Worm (Caenorhabditis elegans): ENCODE measurements around the gene T26H5.4.

Gene T26H5.4

ce11 chrV:15465032-15465727 lies 16.7 kb upstream of the T26H5.4 start, which contains the start of gene pqn-71 (continued):
- TF ChIP-seq let-526 (GFP tag; IDR thresholded peaks at IDR 0.05): peak; percentile 89
- TF ChIP-seq sea-2 (GFP tag; IDR thresholded peaks at IDR 0.05): peak; percentile 71; the same call in 1 of the 2 replicates
- TF ChIP-seq B0261.1 (tag; optimal IDR thresholded peaks at IDR 0.05): peak; percentile 100
- peak; percentile 79 for TF ChIP-seq tbx-9 (tag; optimal IDR thresholded peaks at IDR 0.05; ENCODE audit: borderline replicate concordance)
- TF ChIP-seq T26A5.8 (tag; optimal IDR thresholded peaks at IDR 0.05): peak; percentile 90
- TF ChIP-seq lir-1 (GFP tag; conservative IDR thresholded peaks at IDR 0.05): 0 out of 2 replicates have a peak, but pooled peaks have one; percentile 22
- TF ChIP-seq F57A8.1 (GFP tag; optimal IDR thresholded peaks at IDR 0.05): peak; percentile 47
- TF ChIP-seq nhr-80 (tag; optimal IDR thresholded peaks at IDR 0.05): peak; percentile 80
- TF ChIP-seq aptf-2 (GFP tag; conservative IDR thresholded peaks at IDR 0.05): peak; percentile 60; the same call in 1 of the 2 replicates
- TF ChIP-seq let-607 (tag; optimal IDR thresholded peaks at IDR 0.05): peak; percentile 75 to 81
- TF ChIP-seq ztf-6 (GFP tag; IDR thresholded peaks at IDR 0.05): peak; percentile 88
- peak; percentile 0 for TF ChIP-seq akir-1 (GFP tag; optimal IDR thresholded peaks at IDR 0.05)
- peak; percentile 81 for TF ChIP-seq F52B5.7 (tag; optimal IDR thresholded peaks at IDR 0.05)
- TF ChIP-seq mes-4 (tag; optimal IDR thresholded peaks at IDR 0.05): peak; percentile 71
- TF ChIP-seq madf-3 (GFP tag; IDR thresholded peaks at IDR 0.05): peak; percentile 85
- no peak for TF ChIP-seq sdz-38 (tag; optimal IDR thresholded peaks at IDR 0.05)
- peak; percentile 94 to 97 for TF ChIP-seq rec-8 (tag; optimal IDR thresholded peaks at IDR 0.05)
- TF ChIP-seq ets-4 (GFP tag; optimal IDR thresholded peaks at IDR 0.05): no peak
- peak; percentile 81 for TF ChIP-seq K12H6.12 (tag; optimal IDR thresholded peaks at IDR 0.05)
- peak; percentile 99 for TF ChIP-seq tbp1 (GFP tag; optimal IDR thresholded peaks at IDR 0.05)
- TF ChIP-seq aptf-3 (GFP tag; IDR thresholded peaks at IDR 0.05): peak; percentile 95
- TF ChIP-seq somi-1 (GFP tag; optimal IDR thresholded peaks at IDR 0.05): peak; percentile 91
- peak; percentile 89 for TF ChIP-seq ekl-4 (GFP tag; IDR thresholded peaks at IDR 0.05)
- peak; percentile 92 for TF ChIP-seq cebp-2 (GFP tag; IDR thresholded peaks at IDR 0.05)
- peak; percentile 74 for TF ChIP-seq ztf-22 (GFP tag; optimal IDR thresholded peaks at IDR 0.05)
- peak; percentile 73 for TF ChIP-seq attf-3 (GFP tag; conservative IDR thresholded peaks at IDR 0.05)
- peak; percentile 75 for TF ChIP-seq ceh-27 (GFP tag; optimal IDR thresholded peaks at IDR 0.05)
- TF ChIP-seq hlh-26 (GFP tag; conservative IDR thresholded peaks at IDR 0.05): no peak
- peak; percentile 95 for TF ChIP-seq egl-44 (GFP tag; IDR thresholded peaks at IDR 0.05)
- TF ChIP-seq ZK185.1 (tag; optimal IDR thresholded peaks at IDR 0.05; ENCODE audit: poor library complexity, severe bottlenecking): peak; percentile 94
- peak; percentile 90 for TF ChIP-seq athp-1 (tag; optimal IDR thresholded peaks at IDR 0.05)
- peak; percentile 38 for TF ChIP-seq efl-1 (GFP tag; optimal IDR thresholded peaks at IDR 0.05)
- peak; percentile 89 for TF ChIP-seq hmg-20 (GFP tag; IDR thresholded peaks at IDR 0.05)
- 0 out of 2 replicates have a peak, but pooled peaks have one; percentile 81 for TF ChIP-seq egl-18 (GFP tag; IDR thresholded peaks at IDR 0.05)
- peak; percentile 63; the same call in 1 of the 2 replicates for TF ChIP-seq ceh-91 (GFP tag; IDR thresholded peaks at IDR 0.05)
- TF ChIP-seq lag-1 (GFP tag; IDR thresholded peaks at IDR 0.05): no peak
- peak; percentile 93 for TF ChIP-seq T07F8.4 (tag; optimal IDR thresholded peaks at IDR 0.05)
- TF ChIP-seq F57C9.4 (tag; optimal IDR thresholded peaks at IDR 0.05): no peak
- peak; percentile 93 for TF ChIP-seq C17E4.6 (GFP tag; IDR thresholded peaks at IDR 0.05)
- TF ChIP-seq F37B4.10 (GFP tag; IDR thresholded peaks at IDR 0.05): 0 out of 2 replicates have a peak, but pooled peaks have one; percentile 88
- TF ChIP-seq sptf-2 (GFP tag; optimal IDR thresholded peaks at IDR 0.05): peak; percentile 89
- TF ChIP-seq madf-8 (GFP tag; conservative IDR thresholded peaks at IDR 0.05): peak; percentile 69
- peak; percentile 97 for TF ChIP-seq D2030.7 (GFP tag; IDR thresholded peaks at IDR 0.05)
- peak; percentile 74 for TF ChIP-seq unc-130 (GFP tag; optimal IDR thresholded peaks at IDR 0.05)
- TF ChIP-seq snpc-4 (GFP tag; optimal IDR thresholded peaks at IDR 0.05): peak; percentile 82
- TF ChIP-seq snpc-4 (tag; optimal IDR thresholded peaks at IDR 0.05): peak; percentile 80 to 93 (median 88)
- peak; percentile 92 for TF ChIP-seq B0035.1 (tag; optimal IDR thresholded peaks at IDR 0.05)
